Worm (Caenorhabditis elegans): Measurements from ENCODE around the gene pld-1.

DNA sequence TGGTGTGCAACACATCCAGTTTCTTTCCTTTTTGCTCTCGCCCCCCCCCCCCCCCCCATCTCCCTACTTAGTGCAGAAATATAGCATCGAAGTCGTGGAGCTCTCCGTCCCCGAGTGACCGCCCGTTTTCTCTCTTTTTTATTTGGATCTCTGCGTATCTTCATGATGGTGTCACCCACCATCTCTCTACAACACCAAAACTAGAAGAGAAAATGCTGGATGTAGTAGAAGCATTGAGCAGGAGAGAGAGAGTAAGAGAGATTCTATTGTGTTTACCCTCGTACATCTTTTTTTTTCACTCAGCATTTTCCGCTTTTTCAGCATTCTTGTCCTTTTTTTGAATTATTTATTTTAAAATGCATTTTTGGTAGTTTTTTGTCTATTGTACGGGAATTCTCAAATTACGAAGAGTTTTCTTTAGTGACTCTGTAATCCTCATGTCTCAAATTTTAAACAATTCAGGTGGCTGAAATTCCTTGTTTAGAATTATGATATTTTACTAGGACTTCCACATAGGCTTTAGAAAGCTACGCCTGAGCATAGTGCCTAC lies 49.0 kb downstream of the pld-1 start:
- no peak for TF ChIP-seq lir-3 (tag; optimal IDR thresholded peaks at IDR 0.05; ENCODE audit: poor library complexity)
- TF ChIP-seq nhr-90 (tag; optimal IDR thresholded peaks at IDR 0.05; ENCODE audit: poor library complexity), result no peak
